Worm (Caenorhabditis elegans) whole organism, L4 larva: ENCODE measurements around the gene F45G2.9.
A peak's percentile ranks its signal among the peaks of the same experiment; 100 is the strongest.

Experiments used
- ama-1 ChIP-seq: fragments of 150-350 bp; optimal IDR thresholded peaks from 2 replicates; lab custom pipeline; 2014; ENCODE audit warnings: inconsistent platforms, mixed read lengths
- ceh-28 ChIP-seq: fragments of 150-350 bp; optimal IDR thresholded peaks from 2 replicates; lab custom pipeline; 2014; ENCODE audit warnings: missing biosample characterization, missing genetic modification reagents, missing genetic modification characterization
- daf-12 ChIP-seq: fragments of 150-350 bp; optimal IDR thresholded peaks from 2 replicates; lab custom pipeline; 2014; ENCODE audit warnings: missing biosample characterization, missing genetic modification reagents, missing genetic modification characterization
- hmg-1.1 ChIP-seq: fragments of 200-800 bp; sonication (Bioruptor generic); IDR thresholded peaks from 2 replicates; pipeline ENCODE4 v1.3.6; 2022; ENCODE audit warnings: missing genetic modification reagents, missing genetic modification characterization, missing compliant biosample characterization
- nhr-11 ChIP-seq: fragments of 150-350 bp; optimal IDR thresholded peaks from 2 replicates; lab custom pipeline; 2014; ENCODE audit warnings: missing biosample characterization, missing genetic modification characterization
- nhr-111 ChIP-seq: fragments of 200-800 bp; sonication (Bioruptor generic); optimal IDR thresholded peaks from 2 replicates; lab custom pipeline; 2018; ENCODE audit warnings: mild to moderate bottlenecking, missing genetic modification characterization, missing compliant biosample characterization
- nhr-28 ChIP-seq: fragments of 150-350 bp; optimal IDR thresholded peaks from 2 replicates; lab custom pipeline; 2014; ENCODE audit warnings: missing biosample characterization, missing genetic modification characterization
- nhr-77 ChIP-seq: fragments of 150-350 bp; optimal IDR thresholded peaks from 2 replicates; lab custom pipeline; 2014; ENCODE audit warnings: missing biosample characterization, missing genetic modification characterization
- saeg-2 ChIP-seq: fragments of 200-800 bp; sonication (Bioruptor generic); IDR thresholded peaks from 2 replicates; pipeline ENCODE4 v1.3.6; 2022; ENCODE audit warnings: missing genetic modification reagents, missing genetic modification characterization, missing compliant biosample characterization
- unc-62 ChIP-seq, 3 experiments: fragments of 150-350 bp in 1 of 3; sonication (generic microtip); optimal IDR thresholded peaks in 2 of 3; peaks in 1 of 3; 1 replicate in 1 of 3; 2 replicates in 2 of 3; lab custom pipeline; 2014 to 2017; ENCODE audit warnings: missing biosample characterization in 3 of 3, missing genetic modification characterization in 3 of 3, missing genetic modification reagents in 3 of 3, missing genotype in 1 of 3
- zag-1 ChIP-seq: fragments of 150-350 bp; optimal IDR thresholded peaks from 2 replicates; lab custom pipeline; 2014; ENCODE audit warnings: missing biosample characterization, missing genetic modification characterization
- zfp-3 ChIP-seq: fragments of 200-800 bp; sonication (Bioruptor generic); conservative IDR thresholded peaks from 2 replicates; pipeline ENCODE4 v1.3.6; 2022; ENCODE audit warnings: missing genetic modification reagents, missing genetic modification characterization, missing compliant biosample characterization

DNA sequence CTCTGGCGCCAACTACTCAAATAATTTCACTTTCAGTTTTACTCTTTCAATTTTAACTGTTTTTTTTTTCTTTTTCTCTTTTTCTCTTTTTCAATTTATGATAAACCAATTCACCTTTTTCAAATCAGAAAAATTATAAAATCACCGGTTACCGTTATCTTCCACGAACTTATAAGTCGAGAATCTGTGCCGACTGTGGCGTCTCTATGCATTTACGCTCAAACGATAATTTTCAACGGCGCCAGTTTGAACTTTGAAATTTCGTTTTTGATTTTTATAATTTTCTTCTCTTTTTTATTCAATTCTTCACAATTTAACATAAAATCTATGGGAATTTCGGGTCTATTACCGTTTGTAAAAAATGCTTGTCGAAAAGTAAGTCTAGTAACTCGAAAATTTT, 13.3 kb downstream of the F45G2.9 start, which contains the start of gene exo-1:
- TF ChIP-seq ama-1 (lab: Kevin White, UChicago) = no peak
- no peak for TF ChIP-seq unc-62 (GFP tag; optimal IDR thresholded peaks at IDR 0.05 in 1 of 2; lab: Kevin White, UChicago)
- no peak for TF ChIP-seq unc-62 (tag; optimal IDR thresholded peaks at IDR 0.05; lab: Kevin White, UChicago)
- TF ChIP-seq nhr-11 (tag; lab: Kevin White, UChicago) = peak; percentile 51
- peak; percentile 82 for TF ChIP-seq nhr-28 (tag; lab: Kevin White, UChicago)
- TF ChIP-seq nhr-77 = peak; percentile 94
- TF ChIP-seq daf-12 (tag; lab: Kevin White, UChicago) = no peak
- TF ChIP-seq ceh-28 = no peak
- no peak for TF ChIP-seq nhr-111
- no peak for TF ChIP-seq zag-1 (tag; lab: Kevin White, UChicago)
- TF ChIP-seq hmg-1.1 (GFP tag; lab: Robert Waterston, UW) = no peak
- no peak for TF ChIP-seq saeg-2 (GFP tag; lab: Robert Waterston, UW)
- TF ChIP-seq zfp-3 = no peak
